Fruit fly (Drosophila melanogaster) whole organism: ENCODE data around the gene CG7330.
A peak's percentile ranks its signal among the peaks of the same experiment; 100 is the strongest.

ENCODE experiments used
- CG8478 ChIP-seq: fragments of >200 bp; optimal IDR thresholded peaks from 2 replicates; lab custom pipeline; 2018; ENCODE audit warnings: inconsistent platforms
- Dll ChIP-seq: fragments of >200 bp; optimal IDR thresholded peaks from 2 replicates; lab custom pipeline; 2017
- EcR ChIP-seq, 2 experiments: fragments of >200 bp; optimal IDR thresholded peaks; 2 replicates each; lab custom pipeline; 2017; ENCODE audit warnings: missing biosample characterization in 2 of 2, missing genetic modification characterization in 2 of 2, missing genetic modification reagents in 2 of 2
- pan ChIP-seq: fragments of >200 bp; optimal IDR thresholded peaks from 2 replicates; lab custom pipeline; 2017
- psq ChIP-seq: fragments of >200 bp; optimal IDR thresholded peaks from 2 replicates; lab custom pipeline; 2017
- usp ChIP-seq: fragments of >200 bp; optimal IDR thresholded peaks from 2 replicates; lab custom pipeline; 2017; ENCODE audit warnings: missing biosample characterization, missing genetic modification characterization, mixed read lengths

dm6 chr3L:18192858-18193478 lies 44.2 kb downstream of the CG7330 start:
- no peak for TF ChIP-seq usp
- TF ChIP-seq CG8478 (lab: Kevin White, UChicago), result no peak
- TF ChIP-seq Dll (lab: Kevin White, UChicago), result peak; percentile 33
- TF ChIP-seq psq (lab: Kevin White, UChicago), result no peak
- no peak for TF ChIP-seq EcR (GFP tag; optimal IDR thresholded peaks at IDR 0.05; lab: Kevin White, UChicago)
- no peak for TF ChIP-seq pan (lab: Kevin White, UChicago)
